Worm (Caenorhabditis elegans): ENCODE measurements around the gene abcx-1.

Gene abcx-1

DNA sequence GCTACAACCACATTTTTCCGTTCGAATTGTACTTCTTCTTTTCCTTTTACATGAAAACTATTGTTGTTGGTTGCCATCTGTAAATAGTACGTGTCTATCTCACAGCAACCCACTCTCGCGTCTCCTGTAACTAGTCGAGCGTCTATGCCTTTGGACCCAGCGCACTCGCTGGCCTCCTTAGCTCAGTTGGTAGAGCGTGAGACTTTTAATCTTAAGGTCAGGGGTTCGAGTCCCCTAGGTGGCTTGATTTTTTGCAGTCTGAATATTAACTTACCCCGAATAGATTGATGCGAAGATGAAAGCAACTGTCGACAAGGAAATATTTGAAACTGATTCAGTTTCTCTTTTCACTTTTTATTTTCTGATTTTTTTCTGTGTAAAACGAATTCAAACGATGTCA lies 33.1 kb downstream of the abcx-1 start, which contains the start of gene mpz-3 (continued):
- TF ChIP-seq madf-6 (GFP tag; IDR thresholded peaks at IDR 0.05) (no peak), F52B5.7 (tag; optimal IDR thresholded peaks at IDR 0.05) (no peak), ceh-100 (GFP tag; IDR thresholded peaks at IDR 0.05) (peak; percentile 47; the same call in 1 of the 2 replicates), somi-1 (GFP tag; optimal IDR thresholded peaks at IDR 0.05) (no peak), ccch-3 (GFP tag; optimal IDR thresholded peaks at IDR 0.05) (no peak), sptf-2 (GFP tag; optimal IDR thresholded peaks at IDR 0.05) (no peak), attf-5 (GFP tag; optimal IDR thresholded peaks at IDR 0.05) (peak; percentile 30), egl-18 (GFP tag; IDR thresholded peaks at IDR 0.05) (no peak), cebp-2 (GFP tag; IDR thresholded peaks at IDR 0.05) (no peak), attf-6 (GFP tag; IDR thresholded peaks at IDR 0.05) (no peak), ztf-22 (GFP tag; optimal IDR thresholded peaks at IDR 0.05) (no peak), tbp1 (GFP tag; optimal IDR thresholded peaks at IDR 0.05) (peak; percentile 96), lin-40 (tag; optimal IDR thresholded peaks at IDR 0.05) (no peak), F57A8.1 (GFP tag; optimal IDR thresholded peaks at IDR 0.05) (no peak), lin-26 (GFP tag; IDR thresholded peaks at IDR 0.05) (peak; percentile 85), F37B4.10 (GFP tag; IDR thresholded peaks at IDR 0.05) (no peak), K11D2.4 (GFP tag; IDR thresholded peaks at IDR 0.05) (no peak), dpl-1 (GFP tag; optimal IDR thresholded peaks at IDR 0.05) (no peak), nfya-2 (GFP tag; IDR thresholded peaks at IDR 0.05) (no peak), rcor-1 (GFP tag; IDR thresholded peaks at IDR 0.05) (no peak; the same call in 1 of the 2 replicates), nfya-1 (tag; optimal IDR thresholded peaks at IDR 0.05; ENCODE audit: borderline replicate concordance, insufficient read depth) (no peak), snpc-1.3 (tag; optimal IDR thresholded peaks at IDR 0.05; ENCODE audit: insufficient read depth) (peak; percentile 33), madf-8 (GFP tag; conservative IDR thresholded peaks at IDR 0.05) (peak; percentile 20; the same call in 1 of the 2 replicates), ztf-26 (tag; optimal IDR thresholded peaks at IDR 0.05) (peak; percentile 9), snpc-4 (GFP tag; optimal IDR thresholded peaks at IDR 0.05) (peak; percentile 27), snpc-4 (tag; optimal IDR thresholded peaks at IDR 0.05) (no peak), madf-10 (tag; optimal IDR thresholded peaks at IDR 0.05) (peak; percentile 35), lir-1 (GFP tag; conservative IDR thresholded peaks at IDR 0.05) (0 out of 2 replicates have a peak, but pooled peaks have one; percentile 14), athp-1 (tag; optimal IDR thresholded peaks at IDR 0.05) (no peak), F57C9.4 (tag; optimal IDR thresholded peaks at IDR 0.05) (no peak), die-1 (tag; optimal IDR thresholded peaks at IDR 0.05) (peak; percentile 64), ztf-18 (tag; optimal IDR thresholded peaks at IDR 0.05) (peak; percentile 58), T07F8.4 (tag; optimal IDR thresholded peaks at IDR 0.05) (peak; percentile 10), B0035.1 (tag; optimal IDR thresholded peaks at IDR 0.05) (no peak), ztf-25 (GFP tag; IDR thresholded peaks at IDR 0.05) (no peak), ceh-27 (GFP tag; optimal IDR thresholded peaks at IDR 0.05) (no peak), nhr-80 (tag; optimal IDR thresholded peaks at IDR 0.05) (peak; percentile 15), nhr-179 (tag; optimal IDR thresholded peaks at IDR 0.05) (no peak), madf-3 (GFP tag; IDR thresholded peaks at IDR 0.05) (no peak), repo-1 (tag; optimal IDR thresholded peaks at IDR 0.05) (no peak), rec-8 (tag; optimal IDR thresholded peaks at IDR 0.05) (peak in 1 of 2 experiments; percentile 63), pha-4 (tag; optimal IDR thresholded peaks at IDR 0.05) (no peak), aptf-2 (GFP tag; conservative IDR thresholded peaks at IDR 0.05) (peak; percentile 58; the same call in 1 of the 2 replicates), chd-7 (tag; optimal IDR thresholded peaks at IDR 0.05) (no peak), sea-2 (GFP tag; IDR thresholded peaks at IDR 0.05) (no peak), tbx-9 (tag; optimal IDR thresholded peaks at IDR 0.05; ENCODE audit: borderline replicate concordance) (no peak), ets-4 (GFP tag; optimal IDR thresholded peaks at IDR 0.05) (no peak), rpc-1 (optimal IDR thresholded peaks at IDR 0.05) (peak; percentile 55), rpc-1 (tag; optimal IDR thresholded peaks at IDR 0.05) (peak; percentile 80), akir-1 (GFP tag; optimal IDR thresholded peaks at IDR 0.05) (no peak)

All from whole organism, young adult.